Fruit fly (Drosophila melanogaster) whole organism, embryonic: ENCODE results near the gene faf.
A peak's percentile ranks its signal among the peaks of the same experiment; 100 is the strongest.

ENCODE experiments used
- Bdp1 ChIP-seq: fragments of 200-800 bp; sonication (Bioruptor generic); optimal IDR thresholded peaks from 3 replicates; lab custom pipeline; 2016; ENCODE audit warnings: missing biosample characterization, missing genetic modification characterization
- CG10267 ChIP-seq: fragments of 200-800 bp; sonication (Bioruptor generic); optimal IDR thresholded peaks from 2 replicates; lab custom pipeline; 2018; ENCODE audit warnings: missing biosample characterization, mild to moderate bottlenecking, missing genetic modification characterization, moderate library complexity
- CG10565 ChIP-seq: fragments of 200-800 bp; sonication (Bioruptor generic); optimal IDR thresholded peaks from 3 replicates; lab custom pipeline; 2016; ENCODE audit warnings: missing biosample characterization, mild to moderate bottlenecking, missing genetic modification characterization
- CG10654 ChIP-seq: fragments of 200-800 bp; sonication (Bioruptor generic); optimal IDR thresholded peaks from 2 replicates; lab custom pipeline; 2016; ENCODE audit warnings: missing biosample characterization, missing genetic modification characterization
- CG11093 ChIP-seq: fragments of 200-800 bp; sonication (Bioruptor generic); IDR thresholded peaks from 3 replicates; pipeline ENCODE4 v1.3.6; 2022; ENCODE audit warnings: missing biosample characterization, missing genetic modification characterization
- CG11695 ChIP-seq: fragments of 200-800 bp; sonication (Bioruptor generic); IDR thresholded peaks from 3 replicates; pipeline ENCODE4 v1.3.6; 2022; ENCODE audit warnings: missing biosample characterization, missing genetic modification characterization
- CG12071 ChIP-seq: fragments of 200-800 bp; sonication (Bioruptor generic); optimal IDR thresholded peaks from 3 replicates; lab custom pipeline; 2018; ENCODE audit warnings: missing biosample characterization, mild to moderate bottlenecking, missing genetic modification characterization
- CG13775 ChIP-seq: fragments of 200-800 bp; sonication (Bioruptor generic); optimal IDR thresholded peaks from 3 replicates; lab custom pipeline; 2017; ENCODE audit warnings: missing biosample characterization, mild to moderate bottlenecking, missing genetic modification characterization
- CG14860 ChIP-seq: fragments of 200-800 bp; sonication (Bioruptor generic); IDR thresholded peaks from 3 replicates; pipeline ENCODE4 v1.3.6; 2022; ENCODE audit warnings: missing biosample characterization, missing genetic modification characterization; ENCODE audit not compliant: partially characterized antibody
- CG17612 ChIP-seq: fragments of 200-800 bp; sonication (Bioruptor generic); IDR thresholded peaks from 2 replicates; pipeline ENCODE4 v1.3.6; 2022; ENCODE audit warnings: missing biosample characterization, missing genetic modification characterization
- CG17829 ChIP-seq: fragments of 200-800 bp; optimal IDR thresholded peaks from 2 replicates; lab custom pipeline; 2019; ENCODE audit warnings: missing biosample characterization, mild to moderate bottlenecking, missing genetic modification characterization, moderate library complexity
- CG18599 ChIP-seq: fragments of 200-800 bp; sonication (Bioruptor generic); optimal IDR thresholded peaks from 3 replicates; lab custom pipeline; 2017; ENCODE audit warnings: missing biosample characterization, missing genetic modification characterization, mild to moderate bottlenecking, moderate library complexity, missing genetic modification reagents
- CG2678 ChIP-seq: fragments of 200-800 bp; sonication (Bioruptor generic); optimal IDR thresholded peaks from 3 replicates; lab custom pipeline; 2019; ENCODE audit warnings: missing biosample characterization, mild to moderate bottlenecking, missing genetic modification characterization, moderate library complexity
- CG30431 ChIP-seq: fragments of 200-800 bp; sonication (Bioruptor generic); optimal IDR thresholded peaks from 2 replicates; lab custom pipeline; 2017; ENCODE audit warnings: missing biosample characterization, missing genetic modification characterization
- CG31441 ChIP-seq: fragments of 200-800 bp; sonication (Bioruptor generic); IDR thresholded peaks from 2 replicates; pipeline ENCODE4 v1.3.6; 2022; ENCODE audit warnings: missing biosample characterization, missing genetic modification characterization
- CG5180 ChIP-seq: fragments of 200-800 bp; sonication (Bioruptor generic); optimal IDR thresholded peaks from 3 replicates; lab custom pipeline; 2017; ENCODE audit warnings: missing biosample characterization, missing genetic modification characterization, mild to moderate bottlenecking, moderate library complexity, missing genetic modification reagents
- CG8359 ChIP-seq: fragments of 200-800 bp; sonication (Bioruptor generic); optimal IDR thresholded peaks from 2 replicates; lab custom pipeline; 2017; ENCODE audit warnings: missing biosample characterization, mild to moderate bottlenecking, missing genetic modification characterization, borderline replicate concordance
- CG8924 ChIP-seq: fragments of 200-800 bp; optimal IDR thresholded peaks from 3 replicates; lab custom pipeline; 2019; ENCODE audit warnings: missing biosample characterization, mild to moderate bottlenecking, missing genetic modification characterization, moderate library complexity
- Dad ChIP-seq: fragments of 200-800 bp; sonication (Bioruptor generic); optimal IDR thresholded peaks from 3 replicates; lab custom pipeline; 2016; ENCODE audit warnings: missing biosample characterization, missing genetic modification characterization
- Dip2 ChIP-seq: fragments of 200-800 bp; sonication (Bioruptor generic); IDR thresholded peaks from 2 replicates; pipeline ENCODE4 v1.3.6; 2022; ENCODE audit warnings: missing biosample characterization, missing genetic modification characterization
- Hmr ChIP-seq: fragments of 200-800 bp; sonication (Bioruptor generic); optimal IDR thresholded peaks from 3 replicates; lab custom pipeline; 2017; ENCODE audit warnings: mild to moderate bottlenecking, missing biosample characterization, missing genetic modification reagents, missing genetic modification characterization
- MBD-R2 ChIP-seq: fragments of 200-800 bp; sonication (Bioruptor generic); IDR thresholded peaks from 2 replicates; pipeline ENCODE4 v1.3.6; 2022; ENCODE audit warnings: missing biosample characterization, missing genetic modification characterization
- Med ChIP-seq: fragments of 200-800 bp; sonication (Bioruptor generic); peaks from one replicate; lab custom pipeline; 2016; ENCODE audit warnings: missing biosample characterization, missing genetic modification characterization, mild to moderate bottlenecking, inconsistent platforms, moderate library complexity
- NfI ChIP-seq: fragments of 200-800 bp; sonication (Bioruptor generic); optimal IDR thresholded peaks from 3 replicates; lab custom pipeline; 2018; ENCODE audit warnings: missing biosample characterization, mild to moderate bottlenecking, missing genetic modification characterization, moderate library complexity
- Trl ChIP-seq, 3 experiments: fragments of >200 bp in 2 of 3; fragments of 200-800 bp in 1 of 3; sonication (Bioruptor generic) in 1 of 3; optimal IDR thresholded peaks; 2 replicates in 1 of 3; 3 replicates in 2 of 3; lab custom pipeline; 2016 to 2017; ENCODE audit warnings: missing biosample characterization in 1 of 3, missing genetic modification characterization in 1 of 3
- Xrp1 ChIP-seq: fragments of 200-800 bp; sonication (Bioruptor generic); IDR thresholded peaks from 2 replicates; pipeline ENCODE4 v1.3.6; 2022; ENCODE audit warnings: missing biosample characterization, missing genetic modification characterization
- ab ChIP-seq: fragments of 200-800 bp; sonication (Bioruptor generic); optimal IDR thresholded peaks from 2 replicates; lab custom pipeline; 2016; ENCODE audit warnings: missing biosample characterization, missing genetic modification characterization
- amos ChIP-seq: fragments of 200-800 bp; sonication (Bioruptor generic); IDR thresholded peaks from 2 replicates; pipeline ENCODE4 v1.3.6; 2022; ENCODE audit warnings: missing biosample characterization, missing genetic modification characterization; ENCODE audit not compliant: partially characterized antibody
- chn ChIP-seq: fragments of 200-800 bp; sonication (Bioruptor generic); optimal IDR thresholded peaks from 2 replicates; lab custom pipeline; 2016; ENCODE audit warnings: missing biosample characterization, missing genetic modification characterization
- crc ChIP-seq: fragments of 200-800 bp; sonication (Bioruptor generic); optimal IDR thresholded peaks from 2 replicates; lab custom pipeline; 2016; ENCODE audit warnings: missing biosample characterization, missing genetic modification characterization
- her ChIP-seq: fragments of 200-800 bp; sonication (Bioruptor generic); optimal IDR thresholded peaks from 2 replicates; lab custom pipeline; 2016; ENCODE audit warnings: missing biosample characterization, missing genetic modification characterization
- jumu ChIP-seq: fragments of 200-800 bp; sonication (Bioruptor generic); optimal IDR thresholded peaks from 3 replicates; lab custom pipeline; 2016; ENCODE audit warnings: missing biosample characterization, missing genetic modification characterization
- ken ChIP-seq: fragments of 200-800 bp; sonication (Bioruptor generic); IDR thresholded peaks from 3 replicates; pipeline ENCODE4 v1.3.6; 2022; ENCODE audit warnings: missing biosample characterization, missing genetic modification characterization
- lab ChIP-seq: fragments of 200-800 bp; sonication (Bioruptor generic); optimal IDR thresholded peaks from 3 replicates; lab custom pipeline; 2017; ENCODE audit warnings: missing biosample characterization, missing genetic modification characterization, mild to moderate bottlenecking, moderate library complexity, missing genetic modification reagents
- nerfin-1 ChIP-seq: fragments of 200-800 bp; sonication (Bioruptor generic); optimal IDR thresholded peaks from 3 replicates; lab custom pipeline; 2019; ENCODE audit warnings: missing biosample characterization, mild to moderate bottlenecking, missing genetic modification characterization, moderate library complexity
- nmo ChIP-seq: fragments of 200-800 bp; sonication (Bioruptor generic); optimal IDR thresholded peaks from 2 replicates; lab custom pipeline; 2018; ENCODE audit warnings: missing biosample characterization, mild to moderate bottlenecking, missing genetic modification characterization, moderate library complexity
- onecut ChIP-seq: fragments of 200-800 bp; sonication (Bioruptor generic); IDR thresholded peaks from 2 replicates; pipeline ENCODE4 v1.3.6; 2022; ENCODE audit warnings: missing biosample characterization, missing genetic modification characterization
- peb ChIP-seq: fragments of 200-800 bp; sonication (Bioruptor generic); IDR thresholded peaks from 2 replicates; pipeline ENCODE4 v1.3.6; 2022; ENCODE audit warnings: missing biosample characterization, missing genetic modification characterization
- prd ChIP-seq, 3 experiments: fragments of >200 bp in 2 of 3; fragments of 200-800 bp in 1 of 3; sonication (Bioruptor generic) in 1 of 3; optimal IDR thresholded peaks in 2 of 3; IDR thresholded peaks in 1 of 3; 2 replicates in 2 of 3; 3 replicates in 1 of 3; pipeline versions ENCODE4 v1.3.6 to Lab custom; 2017 to 2022; ENCODE audit warnings: missing biosample characterization in 1 of 3, missing genetic modification characterization in 1 of 3
- run ChIP-seq: fragments of 200-800 bp; sonication (Bioruptor generic); optimal IDR thresholded peaks from 3 replicates; lab custom pipeline; 2018; ENCODE audit warnings: missing biosample characterization, mild to moderate bottlenecking, missing genetic modification characterization
- sens-2 ChIP-seq: fragments of 200-800 bp; sonication (Bioruptor generic); IDR thresholded peaks from 2 replicates; pipeline ENCODE4 v1.3.6; 2022; ENCODE audit warnings: missing biosample characterization, missing genetic modification characterization
- seq ChIP-seq: fragments of 200-800 bp; sonication (Bioruptor generic); IDR thresholded peaks from 2 replicates; pipeline ENCODE4 v1.3.6; 2022; ENCODE audit warnings: missing biosample characterization, missing genetic modification characterization
- sna ChIP-seq: fragments of 200-800 bp; sonication (Bioruptor generic); IDR thresholded peaks from 2 replicates; pipeline ENCODE4 v1.3.6; 2022; ENCODE audit warnings: missing biosample characterization, missing genetic modification characterization; ENCODE audit not compliant: partially characterized antibody
- trh ChIP-seq: fragments of 200-800 bp; sonication (Bioruptor generic); optimal IDR thresholded peaks from 2 replicates; lab custom pipeline; 2016; ENCODE audit warnings: missing biosample characterization, missing genetic modification characterization
- zfh1 ChIP-seq: fragments of 200-800 bp; sonication (Bioruptor generic); IDR thresholded peaks from 3 replicates; pipeline ENCODE4 v1.3.6; 2022; ENCODE audit warnings: missing biosample characterization, missing genetic modification characterization

faf gene

DNA sequence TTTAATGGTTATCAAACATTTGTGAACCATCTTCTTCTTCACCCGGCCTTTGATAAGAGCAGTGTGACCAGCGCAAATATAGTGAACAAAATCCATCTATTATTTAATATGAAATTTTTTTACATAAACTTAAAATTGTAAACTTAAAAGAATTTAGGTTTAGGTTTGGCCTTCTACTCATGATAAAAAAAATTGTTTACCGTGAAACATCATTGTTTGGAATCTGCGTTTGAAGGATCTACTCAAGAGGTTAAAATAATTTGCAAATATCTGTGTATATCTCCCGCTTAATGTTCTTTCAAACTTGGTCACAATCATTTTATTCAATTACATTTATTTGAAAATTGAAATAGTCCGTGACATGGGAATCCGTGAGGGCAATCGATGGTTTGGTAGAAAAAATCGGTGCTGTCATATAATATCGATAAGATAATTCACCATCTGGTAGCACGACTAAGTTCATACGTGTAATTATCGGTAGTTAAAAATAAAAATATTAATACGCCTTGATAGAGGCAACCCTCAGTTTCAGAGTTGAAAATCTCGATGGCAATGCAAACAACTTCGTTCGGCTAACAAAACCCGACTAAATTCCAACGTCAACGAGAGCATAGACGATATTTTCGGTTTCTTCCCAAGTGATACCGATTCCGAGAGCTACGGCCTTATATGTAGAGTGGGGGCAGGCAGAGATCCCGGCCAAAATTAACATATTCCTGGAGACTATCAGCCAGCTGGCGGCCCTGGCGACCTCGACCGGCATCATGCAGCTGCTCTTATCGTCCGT lies 4.8 kb upstream of the faf start, which contains the start of the genes betaGlu and sip3 (continued):
- peak; percentile 94 for TF ChIP-seq amos

DNA sequence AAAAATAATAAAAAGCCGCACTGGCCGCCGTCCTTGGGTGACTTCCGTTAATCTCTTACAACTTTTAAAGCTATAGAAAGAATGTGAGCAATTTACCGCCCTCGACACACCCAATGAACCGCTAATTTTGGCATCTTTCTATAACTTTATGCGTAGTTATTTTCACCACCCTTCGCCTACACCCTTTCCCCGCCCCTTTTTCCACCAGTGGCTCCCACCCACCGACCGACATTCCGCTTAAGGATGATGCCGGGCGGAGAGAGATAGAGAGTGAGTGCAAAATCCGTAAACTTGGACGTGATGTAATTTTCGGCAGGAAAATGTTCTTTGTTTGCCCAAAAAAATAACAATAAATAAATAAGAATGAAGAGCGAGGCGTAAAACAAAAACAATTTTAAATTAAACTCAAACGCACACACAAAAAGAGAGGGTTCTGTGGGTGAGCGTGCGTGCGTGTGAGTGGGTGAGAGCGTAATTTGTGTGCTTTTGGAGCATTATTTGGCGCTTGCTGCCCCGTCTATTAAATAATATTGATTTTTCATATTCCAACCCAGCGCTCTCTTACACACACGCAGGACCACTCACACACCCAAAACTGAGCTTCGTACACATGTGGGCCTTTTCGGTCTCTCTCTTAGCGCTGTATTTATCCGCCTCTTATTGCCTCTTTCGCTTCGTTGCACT lies 804 bp downstream of the faf start:
- no peak for TF ChIP-seq CG8359 (GFP tag; lab: Kevin White, UChicago)
- no peak for TF ChIP-seq CG8924 (tag; lab: Kevin White, UChicago)
- no peak for TF ChIP-seq CG17829 (tag; lab: Kevin White, UChicago)
- no peak for TF ChIP-seq nmo (GFP tag; lab: Kevin White, UChicago)
- no peak for TF ChIP-seq Dip2 (GFP tag; lab: Robert Waterston, UW)
- no peak for TF ChIP-seq Dad (GFP tag; lab: Kevin White, UChicago)
- peak; percentile 99 for TF ChIP-seq onecut (GFP tag; lab: Robert Waterston, UW)
- peak; percentile 49; the same call in 1 of the 2 replicates for TF ChIP-seq MBD-R2
- no peak for TF ChIP-seq her (GFP tag; lab: Kevin White, UChicago)
- TF ChIP-seq NfI = no peak
- no peak; the same call in 1 of the 2 replicates for TF ChIP-seq seq
- no peak for TF ChIP-seq CG5180 (GFP tag; lab: Kevin White, UChicago)
- no peak for TF ChIP-seq CG12071 (GFP tag; lab: Kevin White, UChicago)
- 0 out of 3 replicates have a peak, but pooled peaks have one; percentile 6 for TF ChIP-seq CG11695 (GFP tag; lab: Robert Waterston, UW)
- no peak for TF ChIP-seq chn
- TF ChIP-seq sens-2 = no peak
- no peak for TF ChIP-seq ab
- TF ChIP-seq CG10654 (GFP tag; lab: Kevin White, UChicago) = no peak
- no peak for TF ChIP-seq CG10565 (GFP tag; lab: Kevin White, UChicago)
- no peak for TF ChIP-seq ken (GFP tag; lab: Robert Waterston, UW)
- TF ChIP-seq jumu (GFP tag; lab: Kevin White, UChicago) = no peak
- no peak for TF ChIP-seq zfh1 (GFP tag; lab: Robert Waterston, UW)
- TF ChIP-seq CG31441 = no peak
- no peak for TF ChIP-seq Xrp1 (GFP tag; lab: Robert Waterston, UW)
- no peak for TF ChIP-seq trh (GFP tag; lab: Kevin White, UChicago)
- no peak for TF ChIP-seq crc
- no peak for TF ChIP-seq Hmr
- no peak for TF ChIP-seq peb (GFP tag; lab: Robert Waterston, UW)
- TF ChIP-seq CG10267 = no peak
- peak; percentile 55 for TF ChIP-seq nerfin-1 (tag; lab: Kevin White, UChicago)
- no peak for TF ChIP-seq lab (GFP tag; lab: Kevin White, UChicago)
- TF ChIP-seq CG17612 (GFP tag; lab: Robert Waterston, UW) = no peak
- TF ChIP-seq sna (GFP tag; lab: Robert Waterston, UW) = no peak
- no peak for TF ChIP-seq prd (optimal IDR thresholded peaks at IDR 0.05; lab: Kevin White, UChicago)
- no peak for TF ChIP-seq prd (GFP tag; IDR thresholded peaks at IDR 0.05; lab: Robert Waterston, UW)
- no peak for TF ChIP-seq CG30431 (GFP tag; lab: Kevin White, UChicago)
- no peak for TF ChIP-seq CG13775 (GFP tag; lab: Kevin White, UChicago)
- peak; percentile 83 for TF ChIP-seq Med (GFP tag; lab: Kevin White, UChicago)
- no peak for TF ChIP-seq CG14860 (GFP tag; lab: Robert Waterston, UW)
- peak; percentile 70 to 95 for TF ChIP-seq Trl (optimal IDR thresholded peaks at IDR 0.05; lab: Kevin White, UChicago)
- TF ChIP-seq Trl (GFP tag; optimal IDR thresholded peaks at IDR 0.05; lab: Kevin White, UChicago) = no peak
- no peak for TF ChIP-seq CG11093
- peak; percentile 9 for TF ChIP-seq CG18599 (GFP tag; lab: Kevin White, UChicago)
- TF ChIP-seq run = no peak
- no peak for TF ChIP-seq CG2678
- TF ChIP-seq Bdp1 (GFP tag; lab: Kevin White, UChicago) = no peak
